Worm (Caenorhabditis elegans): Measurements from ENCODE around the gene C10E2.5.

ce11 chrX:16729259-16729658 lies 25.1 kb downstream of the C10E2.5 start, which contains the start of gene hda-4:
- no peak for TF ChIP-seq fos-1 (tag; optimal IDR thresholded peaks at IDR 0.05)
- no peak for TF ChIP-seq pha-4 (tag; optimal IDR thresholded peaks at IDR 0.05)
- TF ChIP-seq unc-39 (tag; optimal IDR thresholded peaks at IDR 0.05), result no peak
- no peak for TF ChIP-seq R02D3.7 (tag; optimal IDR thresholded peaks at IDR 0.05)
- no peak for TF ChIP-seq sea-2 (GFP tag; optimal IDR thresholded peaks at IDR 0.05)
- no peak for TF ChIP-seq ztf-11 (tag; optimal IDR thresholded peaks at IDR 0.05)
- no peak for TF ChIP-seq ama-1 (optimal IDR thresholded peaks at IDR 0.05)
- no peak for TF ChIP-seq unc-62 (GFP tag; optimal IDR thresholded peaks at IDR 0.05)
